Fruit fly (Drosophila melanogaster) whole organism, wandering third instar larva: ENCODE results near the gene Rga.

ENCODE experiments used
- Abd-B ChIP-seq: fragments of >200 bp; optimal IDR thresholded peaks from 2 replicates; lab custom pipeline; 2017; ENCODE audit warnings: missing biosample characterization, missing genetic modification characterization
- CG32264 ChIP-seq: fragments of 200-800 bp; sonication (Bioruptor generic); optimal IDR thresholded peaks from 2 replicates; lab custom pipeline; 2016; ENCODE audit warnings: missing biosample characterization, missing genetic modification characterization
- CG9705 ChIP-seq: fragments of 200-800 bp; sonication (Bioruptor generic); optimal IDR thresholded peaks from 2 replicates; lab custom pipeline; 2018; ENCODE audit warnings: missing biosample characterization, mild to moderate bottlenecking, missing genetic modification characterization
- CrebA ChIP-seq: fragments of 200-800 bp; sonication (Bioruptor generic); optimal IDR thresholded peaks from 2 replicates; lab custom pipeline; 2016; ENCODE audit warnings: missing biosample characterization, mild to moderate bottlenecking, missing genetic modification characterization, borderline replicate concordance
- GATAd ChIP-seq: sonication (Bioruptor generic); optimal IDR thresholded peaks from 2 replicates; lab custom pipeline; 2016; ENCODE audit warnings: missing biosample characterization, missing genetic modification characterization
- HLH106 ChIP-seq: fragments of 200-800 bp; optimal IDR thresholded peaks from 3 replicates; lab custom pipeline; 2019; ENCODE audit warnings: missing biosample characterization, mild to moderate bottlenecking, missing genetic modification characterization, moderate library complexity
- Hr78 ChIP-seq: fragments of >200 bp; optimal IDR thresholded peaks from 2 replicates; lab custom pipeline; 2017; ENCODE audit warnings: missing biosample characterization, missing genetic modification characterization
- Hr83 ChIP-seq: fragments of 200-300 bp; sonication (Bioruptor generic); optimal IDR thresholded peaks from 2 replicates; lab custom pipeline; 2016; ENCODE audit warnings: missing biosample characterization, mild to moderate bottlenecking, missing genetic modification characterization, moderate library complexity; ENCODE audit not compliant: poor library complexity, severe bottlenecking
- Jra ChIP-seq: sonication (Bioruptor generic); optimal IDR thresholded peaks from 2 replicates; lab custom pipeline; 2016; ENCODE audit warnings: missing biosample characterization, missing genetic modification characterization
- Mio ChIP-seq: sonication (Bioruptor generic); optimal IDR thresholded peaks from 2 replicates; lab custom pipeline; 2016; ENCODE audit warnings: missing biosample characterization, missing genetic modification characterization
- Myc ChIP-seq: fragments of >200 bp; optimal IDR thresholded peaks from 2 replicates; lab custom pipeline; 2017
- N ChIP-seq: fragments of >200 bp; optimal IDR thresholded peaks from 2 replicates; lab custom pipeline; 2018; ENCODE audit warnings: missing biosample characterization, missing external identifiers, missing genetic modification characterization
- OdsH ChIP-seq: fragments of 200-800 bp; sonication (Bioruptor generic); optimal IDR thresholded peaks from 2 replicates; lab custom pipeline; 2016; ENCODE audit warnings: missing biosample characterization, mild to moderate bottlenecking, missing genetic modification characterization
- Rel ChIP-seq, 2 experiments: fragments of 200-800 bp; sonication (Bioruptor generic) in 1 of 2; optimal IDR thresholded peaks; 2 replicates in 1 of 2; 3 replicates in 1 of 2; lab custom pipeline; 2016 to 2019; ENCODE audit warnings: mild to moderate bottlenecking in 2 of 2, missing biosample characterization in 2 of 2, missing genetic modification characterization in 2 of 2, moderate library complexity in 1 of 2
- Sp1 ChIP-seq: fragments of 200-800 bp; sonication (Bioruptor generic); optimal IDR thresholded peaks from 3 replicates; lab custom pipeline; 2019; ENCODE audit warnings: missing biosample characterization, mild to moderate bottlenecking, missing genetic modification characterization, moderate library complexity
- Vsx2 ChIP-seq: fragments of 200-300, 225-300 bp; sonication (Bioruptor generic); optimal IDR thresholded peaks from 2 replicates; lab custom pipeline; 2018; ENCODE audit warnings: missing biosample characterization, missing genetic modification characterization; ENCODE audit not compliant: partially characterized antibody
- br ChIP-seq: fragments of 200-800 bp; sonication (Bioruptor generic); optimal IDR thresholded peaks from 2 replicates; lab custom pipeline; 2016; ENCODE audit warnings: missing biosample characterization, missing genetic modification characterization
- brk ChIP-seq: fragments of 200-800 bp; sonication (Bioruptor generic); optimal IDR thresholded peaks from 2 replicates; lab custom pipeline; 2016; ENCODE audit warnings: missing biosample characterization, mild to moderate bottlenecking, missing genetic modification characterization
- dl ChIP-seq, 2 experiments: fragments of 175-275, 200-275 bp in 1 of 2; fragments of 200-275 bp in 1 of 2; sonication (Bioruptor generic); optimal IDR thresholded peaks; lab custom pipeline; 2018; ENCODE audit warnings: mild to moderate bottlenecking in 2 of 2, missing biosample characterization in 2 of 2, missing genetic modification characterization in 2 of 2, moderate library complexity in 2 of 2; ENCODE audit not compliant: partially characterized antibody in 2 of 2, insufficient read depth in 1 of 2
- dsf ChIP-seq: sonication (Bioruptor generic); optimal IDR thresholded peaks from 2 replicates; lab custom pipeline; 2016; ENCODE audit warnings: missing biosample characterization, missing genetic modification characterization, borderline replicate concordance
- ey ChIP-seq: fragments of 200-800 bp; sonication (Bioruptor generic); optimal IDR thresholded peaks from 2 replicates; lab custom pipeline; 2016; ENCODE audit warnings: missing biosample characterization, missing genetic modification characterization
- foxo ChIP-seq, 2 experiments: fragments of 200-800 bp; sonication (Bioruptor generic); optimal IDR thresholded peaks; 2 replicates in 1 of 2; 3 replicates in 1 of 2; lab custom pipeline; 2016 to 2017; ENCODE audit warnings: missing biosample characterization in 2 of 2, missing genetic modification characterization in 2 of 2
- fru ChIP-seq: fragments of 200-800 bp; sonication (Bioruptor generic); optimal IDR thresholded peaks from 3 replicates; lab custom pipeline; 2016; ENCODE audit warnings: missing biosample characterization, mild to moderate bottlenecking, missing genetic modification characterization
- h ChIP-seq: fragments of 200-800 bp; sonication (Bioruptor generic); optimal IDR thresholded peaks from 3 replicates; lab custom pipeline; 2016; ENCODE audit warnings: missing biosample characterization, mild to moderate bottlenecking, missing genetic modification characterization
- jim ChIP-seq: fragments of 175-275, 200-325 bp; sonication (Bioruptor generic); optimal IDR thresholded peaks from 2 replicates; lab custom pipeline; 2016; ENCODE audit warnings: missing biosample characterization, mild to moderate bottlenecking, missing genetic modification characterization
- lola ChIP-seq: fragments of >200 bp; optimal IDR thresholded peaks from 2 replicates; lab custom pipeline; 2017; ENCODE audit warnings: missing biosample characterization, missing genetic modification characterization
- psq ChIP-seq: fragments of 200-800 bp; sonication (Bioruptor generic); optimal IDR thresholded peaks from 3 replicates; lab custom pipeline; 2017; ENCODE audit warnings: missing biosample characterization, mild to moderate bottlenecking, missing genetic modification characterization, moderate library complexity
- rgr ChIP-seq: fragments of 200-800 bp; sonication (Bioruptor generic); optimal IDR thresholded peaks from 3 replicates; lab custom pipeline; 2016; ENCODE audit warnings: missing biosample characterization, mild to moderate bottlenecking, missing genetic modification characterization
- sv ChIP-seq: fragments of 200-800 bp; sonication (Bioruptor generic); optimal IDR thresholded peaks from 3 replicates; lab custom pipeline; 2016; ENCODE audit warnings: missing biosample characterization, missing genetic modification characterization
- tai ChIP-seq: sonication (Bioruptor generic); optimal IDR thresholded peaks from 2 replicates; lab custom pipeline; 2016; ENCODE audit warnings: missing biosample characterization, missing genetic modification characterization
- usp ChIP-seq: fragments of >200 bp; optimal IDR thresholded peaks from 2 replicates; lab custom pipeline; 2017; ENCODE audit warnings: missing biosample characterization, missing genetic modification characterization
- woc ChIP-seq: sonication (Bioruptor generic); optimal IDR thresholded peaks from 2 replicates; lab custom pipeline; 2016; ENCODE audit warnings: missing biosample characterization, mild to moderate bottlenecking, missing genetic modification characterization

Rga gene

DNA sequence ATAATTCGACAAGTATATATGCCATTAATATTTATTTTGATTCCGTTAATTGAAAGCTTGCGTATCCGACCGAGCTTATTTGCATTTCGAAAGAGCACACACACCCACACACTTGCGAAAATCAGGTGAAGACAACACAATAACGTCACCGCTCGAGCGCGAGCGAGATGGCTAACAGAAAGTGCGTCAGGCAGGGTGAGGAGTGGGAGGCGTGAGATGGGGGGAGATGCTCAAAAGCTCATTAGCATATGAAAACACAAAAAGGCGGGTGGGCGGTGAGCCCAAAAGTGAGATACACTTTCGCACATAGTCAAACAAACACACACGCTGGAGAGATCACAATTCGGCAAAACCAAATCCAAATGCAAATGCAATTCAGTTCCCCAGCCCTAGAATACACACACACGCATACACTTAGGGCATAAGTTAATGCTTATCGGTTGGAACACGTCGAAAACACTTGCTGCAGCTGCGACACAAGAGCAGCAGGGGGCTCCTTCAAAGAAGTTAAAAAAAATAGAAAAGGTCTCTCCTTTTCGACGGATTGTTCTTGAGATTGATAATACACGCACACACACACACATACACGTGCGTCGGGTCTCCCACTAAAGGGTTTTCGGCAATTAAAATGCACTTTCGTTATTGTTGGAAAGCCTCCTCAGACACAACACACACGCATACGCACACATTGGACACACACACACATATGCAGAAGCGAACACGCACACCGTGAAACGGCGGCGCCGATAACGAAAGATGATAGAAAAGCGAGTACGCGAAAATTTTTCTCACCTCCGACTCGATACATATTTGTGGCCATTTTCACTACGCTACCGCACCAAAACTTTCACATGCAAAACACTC lies 35.0 kb upstream of the Rga start:
- TF ChIP-seq foxo (GFP tag; optimal IDR thresholded peaks at IDR 0.05; lab: Kevin White, UChicago) = peak in 1 of 2 experiments; percentile 36
- TF ChIP-seq Rel (GFP tag; optimal IDR thresholded peaks at IDR 0.05; lab: Kevin White, UChicago) = no peak
- TF ChIP-seq Rel (tag; optimal IDR thresholded peaks at IDR 0.05; lab: Kevin White, UChicago) = peak; percentile 10
- TF ChIP-seq h (GFP tag; lab: Kevin White, UChicago) = peak; percentile 66
- no peak for TF ChIP-seq Myc (lab: Kevin White, UChicago)
- TF ChIP-seq fru (GFP tag; lab: Kevin White, UChicago) = no peak
- no peak for TF ChIP-seq Hr78 (GFP tag; lab: Kevin White, UChicago)
- TF ChIP-seq ey (GFP tag; lab: Kevin White, UChicago) = peak; percentile 31
- TF ChIP-seq psq = no peak
- no peak for TF ChIP-seq Abd-B
- TF ChIP-seq HLH106 (tag; lab: Kevin White, UChicago) = peak; percentile 35
- TF ChIP-seq Sp1 = no peak
- no peak for TF ChIP-seq GATAd (GFP tag; lab: Kevin White, UChicago)
- TF ChIP-seq CG32264 (GFP tag; lab: Kevin White, UChicago) = no peak
- no peak for TF ChIP-seq lola (GFP tag; lab: Kevin White, UChicago)
- peak; percentile 49 for TF ChIP-seq br (GFP tag; lab: Kevin White, UChicago)
- TF ChIP-seq CG9705 (GFP tag; lab: Kevin White, UChicago) = no peak
- TF ChIP-seq brk (GFP tag; lab: Kevin White, UChicago) = no peak
- peak; percentile 46 for TF ChIP-seq N
- peak; percentile 31 for TF ChIP-seq rgr (GFP tag; lab: Kevin White, UChicago)
- TF ChIP-seq OdsH = peak; percentile 18
- no peak for TF ChIP-seq usp
- no peak for TF ChIP-seq tai (GFP tag; lab: Kevin White, UChicago)
- TF ChIP-seq Mio (GFP tag; lab: Kevin White, UChicago) = no peak
- no peak for TF ChIP-seq dl (GFP tag; optimal IDR thresholded peaks at IDR 0.05; lab: Kevin White, UChicago; ENCODE audit: insufficient read depth in 1 of 2, partially characterized antibody in 2 of 2)
- peak; percentile 26 for TF ChIP-seq Jra
- TF ChIP-seq Hr83 (GFP tag; lab: Kevin White, UChicago) = no peak
- TF ChIP-seq Vsx2 (GFP tag; lab: Kevin White, UChicago) = no peak

- no peak for TF ChIP-seq dl (GFP tag; optimal IDR thresholded peaks at IDR 0.05; lab: Kevin White, UChicago; ENCODE audit: insufficient read depth in 1 of 2, partially characterized antibody in 2 of 2)
- TF ChIP-seq Sp1 = no peak
- TF ChIP-seq CrebA (GFP tag; lab: Kevin White, UChicago) = no peak
Measured at dm6 chr3R:5643421-5643820, 30.5 kb upstream of the Rga start.

- TF ChIP-seq CG32264 (GFP tag; lab: Kevin White, UChicago) (no peak), Sp1 (no peak), N (no peak), Myc (lab: Kevin White, UChicago) (no peak), Vsx2 (GFP tag; lab: Kevin White, UChicago) (no peak), psq (peak; percentile 41), HLH106 (tag; lab: Kevin White, UChicago) (peak; percentile 36), rgr (GFP tag; lab: Kevin White, UChicago) (no peak), foxo (GFP tag; optimal IDR thresholded peaks at IDR 0.05; lab: Kevin White, UChicago) (no peak), dsf (GFP tag; lab: Kevin White, UChicago) (no peak), Hr83 (GFP tag; lab: Kevin White, UChicago) (peak; percentile 19), woc (GFP tag; lab: Kevin White, UChicago) (no peak), fru (GFP tag; lab: Kevin White, UChicago) (no peak), CG9705 (GFP tag; lab: Kevin White, UChicago) (no peak), sv (GFP tag; lab: Kevin White, UChicago) (peak; percentile 32), OdsH (peak; percentile 1), jim (GFP tag; lab: Kevin White, UChicago) (no peak), ey (GFP tag; lab: Kevin White, UChicago) (peak; percentile 37)
Measured at dm6 chr3R:5636519-5637430, 23.9 kb upstream of the Rga start, which contains the start of the genes CG31548 and CG12170. Gene CG31548, minus strand, starts transcription at chr3R:5636852. Gene CG12170, plus strand, starts transcription at chr3R:5637234.
